Worm (Caenorhabditis elegans) whole organism, midembryonic: Measurements from ENCODE around the gene T06E4.21.

Experiments
- flt-1 ChIP-seq: fragments of 200-800 bp; sonication (Bioruptor generic); IDR thresholded peaks from 2 replicates; pipeline ENCODE4 v1.3.6; 2022; ENCODE audit warnings: missing genetic modification characterization, missing compliant biosample characterization
- klf-2 ChIP-seq: fragments of 200-800 bp; sonication (Bioruptor generic); conservative IDR thresholded peaks from 2 replicates; pipeline ENCODE4 v1.3.6; 2022; ENCODE audit warnings: missing genetic modification reagents, missing genetic modification characterization, missing compliant biosample characterization
- med-1 ChIP-seq: sonication (generic microtip); optimal IDR thresholded peaks from 2 replicates; lab custom pipeline; 2017; ENCODE audit warnings: missing genetic modification characterization, mild to moderate bottlenecking, missing compliant biosample characterization, antibody characterized with exemption, missing genetic modification reagents; ENCODE audit not compliant: insufficient read depth
- ref-1 ChIP-seq: fragments of 200-800 bp; sonication (Bioruptor generic); conservative IDR thresholded peaks from 2 replicates; pipeline ENCODE4 v1.3.6; 2022; ENCODE audit warnings: missing genetic modification reagents, missing genetic modification characterization, missing compliant biosample characterization
- tab-1 ChIP-seq: fragments of 200-800 bp; sonication (Bioruptor generic); IDR thresholded peaks from 2 replicates; pipeline ENCODE4 v1.3.6; 2022; ENCODE audit warnings: missing genetic modification characterization, missing compliant biosample characterization
- ztf-23 ChIP-seq: fragments of 200-800 bp; sonication (Bioruptor generic); IDR thresholded peaks from 2 replicates; pipeline ENCODE4 v1.3.6; 2022; ENCODE audit warnings: missing genetic modification reagents, missing genetic modification characterization, missing compliant biosample characterization
- ztf-29 ChIP-seq: fragments of 200-800 bp; sonication (Bioruptor generic); IDR thresholded peaks from 2 replicates; pipeline ENCODE4 v1.3.6; 2022; ENCODE audit warnings: missing genetic modification reagents, missing genetic modification characterization, missing compliant biosample characterization

DNA sequence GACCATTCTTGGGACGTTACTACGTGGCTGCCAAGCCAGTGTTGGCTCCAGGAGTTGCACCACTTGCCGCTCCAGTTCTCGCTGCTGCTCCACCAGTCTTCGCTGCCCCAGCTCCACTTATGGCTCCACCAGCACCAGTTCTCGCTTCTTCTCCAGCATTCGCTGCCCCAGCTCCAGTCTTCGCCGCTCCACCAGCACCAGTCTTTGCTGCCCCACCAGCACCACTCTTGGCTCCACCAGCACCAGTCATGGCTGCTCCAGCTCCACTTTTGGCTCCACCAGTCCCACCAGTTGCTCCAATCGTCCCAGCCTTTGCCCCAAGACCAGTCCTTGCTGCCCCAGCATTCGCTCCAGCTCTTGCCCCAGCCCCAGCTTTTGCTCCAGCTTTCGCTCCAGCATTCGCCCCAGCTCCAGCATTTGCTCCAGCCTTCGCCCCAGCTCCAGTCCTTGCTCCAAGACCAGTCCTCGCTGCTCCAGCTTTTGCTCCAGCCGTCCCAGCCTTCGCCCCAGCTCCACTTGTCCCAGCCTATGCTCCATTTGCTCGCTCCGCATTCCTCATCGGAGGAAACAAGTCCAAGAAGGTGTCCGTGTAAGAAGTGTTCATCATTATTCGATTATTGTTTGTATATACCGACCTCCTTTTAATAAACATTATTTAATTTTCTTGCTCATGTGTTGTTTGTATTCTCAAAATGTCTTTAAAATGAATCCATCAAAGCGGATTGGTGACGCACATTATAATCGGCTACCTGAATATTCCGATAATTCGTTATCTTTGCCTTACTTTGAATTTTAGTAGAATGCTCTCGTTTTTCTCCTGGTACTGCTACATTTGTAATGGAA is 25.6 kb upstream of the T06E4.21 start, which contains the start of gene T06E4.7:
- TF ChIP-seq ztf-29 (no peak), ztf-23 (GFP tag; lab: Robert Waterston, UW) (no peak), tab-1 (GFP tag; lab: Robert Waterston, UW) (no peak; the same call in 1 of the 2 replicates), med-1 (GFP tag; lab: Kevin White, UChicago) (no peak), flt-1 (GFP tag; lab: Robert Waterston, UW) (no peak), ref-1 (GFP tag; lab: Robert Waterston, UW) (no peak), klf-2 (GFP tag; lab: Robert Waterston, UW) (no peak)
